Comparison of ENCODE assay signal across 1 fruit fly cellular context in the genomic region with DNA sequence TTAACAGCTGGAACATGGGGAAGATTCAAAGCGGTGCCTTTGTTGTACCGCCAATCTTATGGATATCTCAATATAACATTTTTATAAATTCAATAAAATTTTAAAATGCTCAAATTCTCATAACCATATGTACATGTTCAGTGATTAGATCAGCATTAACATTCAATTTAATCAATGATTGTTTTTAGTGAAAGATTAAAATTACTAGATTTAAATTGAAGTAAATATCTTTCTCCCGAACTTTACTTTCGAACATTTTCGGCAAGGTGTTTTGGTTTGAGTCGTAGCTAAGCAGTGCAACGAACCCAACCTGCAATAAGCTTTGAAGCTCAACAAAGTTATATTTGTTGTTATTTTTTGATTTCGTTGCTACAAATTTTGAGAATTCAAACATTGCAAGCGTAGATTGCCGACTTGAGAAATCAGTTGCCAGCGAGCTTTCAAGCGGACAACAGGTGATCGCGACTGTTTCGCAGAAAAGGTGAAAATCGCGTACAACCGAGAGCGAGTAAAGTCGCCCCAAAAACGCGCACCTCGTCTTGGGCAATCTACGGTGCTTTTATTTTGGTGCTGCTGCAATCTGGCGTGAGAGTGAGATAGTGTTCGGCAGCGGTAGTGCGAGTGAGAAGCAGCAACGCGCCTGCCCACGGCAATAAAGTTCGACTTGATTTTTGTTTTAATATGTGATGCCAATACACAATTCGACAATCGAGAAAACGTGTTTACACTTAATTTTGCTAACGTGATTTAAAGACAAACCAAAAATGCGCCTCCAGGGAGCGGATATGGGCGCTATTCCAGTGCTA.
TF ChIP-seq lines count a peak whose summit lies in the region.

A gene (plus strand): TSS at position 423 of the 806 bp plus-strand sequence.

TF ChIP-seq in whole organism, embryonic, 481 proteins besides CTCF, POLR2A, EP300 and RAD21 (continued from another document and continues in another):
- TF ChIP-seq exex (tag; optimal IDR thresholded peaks at IDR 0.05; lab: Kevin White, UChicago) (no peak), Hr51 (GFP tag; optimal IDR thresholded peaks at IDR 0.05; lab: Kevin White, UChicago) (no peak), cato (GFP tag; optimal IDR thresholded peaks at IDR 0.05; lab: Kevin White, UChicago; ENCODE audit: borderline replicate concordance) (no peak), CG4328 (GFP tag; optimal IDR thresholded peaks at IDR 0.05; lab: Kevin White, UChicago) (no peak), BEAF-32 (GFP tag; optimal IDR thresholded peaks at IDR 0.05; lab: Kevin White, UChicago) (no peak), hkb (optimal IDR thresholded peaks at IDR 0.05; lab: Kevin White, UChicago) (no peak), hkb (GFP tag; IDR thresholded peaks at IDR 0.05; lab: Robert Waterston, UW) (no peak), gce (GFP tag; IDR thresholded peaks at IDR 0.05; lab: Robert Waterston, UW) (no peak), Doc3 (GFP tag; IDR thresholded peaks at IDR 0.05; lab: Robert Waterston, UW; ENCODE audit: partially characterized antibody) (no peak), inv (GFP tag; IDR thresholded peaks at IDR 0.05; lab: Robert Waterston, UW; ENCODE audit: partially characterized antibody) (no peak), gt (GFP tag; IDR thresholded peaks at IDR 0.05; lab: Robert Waterston, UW) (no peak), mirr (GFP tag; optimal IDR thresholded peaks at IDR 0.05; lab: Kevin White, UChicago) (no peak), ewg (GFP tag; optimal IDR thresholded peaks at IDR 0.05; lab: Kevin White, UChicago) (no peak), CG17328 (GFP tag; IDR thresholded peaks at IDR 0.05; lab: Robert Waterston, UW) (no peak), H2.0 (GFP tag; IDR thresholded peaks at IDR 0.05; lab: Robert Waterston, UW) (no peak), CG11560 (tag; IDR thresholded peaks at IDR 0.05; lab: Robert Waterston, UW) (no peak), CG8944 (GFP tag; optimal IDR thresholded peaks at IDR 0.05; lab: Kevin White, UChicago) (no peak), dysf (GFP tag; IDR thresholded peaks at IDR 0.05; lab: Robert Waterston, UW) (peak; percentile 33; the same call in 1 of the 3 replicates), CG3838 (GFP tag; optimal IDR thresholded peaks at IDR 0.05; lab: Kevin White, UChicago) (no peak), Atf3 (GFP tag; optimal IDR thresholded peaks at IDR 0.05; lab: Kevin White, UChicago) (peak; percentile 1), kay (GFP tag; optimal IDR thresholded peaks at IDR 0.05; lab: Kevin White, UChicago) (no peak), en (GFP tag; optimal IDR thresholded peaks at IDR 0.05; lab: Kevin White, UChicago) (no peak), ssp (GFP tag; IDR thresholded peaks at IDR 0.05; lab: Robert Waterston, UW) (no peak), CG2712 (tag; optimal IDR thresholded peaks at IDR 0.05; lab: Kevin White, UChicago) (no peak), D19A (tag; optimal IDR thresholded peaks at IDR 0.05; lab: Kevin White, UChicago) (no peak), ftz-f1 (GFP tag; optimal IDR thresholded peaks at IDR 0.05; lab: Kevin White, UChicago) (no peak), CG9727 (GFP tag; optimal IDR thresholded peaks at IDR 0.05; lab: Kevin White, UChicago) (peak; percentile 19), CG10462 (GFP tag; optimal IDR thresholded peaks at IDR 0.05; lab: Kevin White, UChicago) (no peak), pb (GFP tag; optimal IDR thresholded peaks at IDR 0.05; lab: Kevin White, UChicago) (no peak), dpn (GFP tag; optimal IDR thresholded peaks at IDR 0.05; lab: Kevin White, UChicago) (peak; percentile 40 to 43), nerfin-1 (tag; optimal IDR thresholded peaks at IDR 0.05; lab: Kevin White, UChicago) (no peak), row (GFP tag; IDR thresholded peaks at IDR 0.05; lab: Robert Waterston, UW) (peak; percentile 38; the same call in 1 of the 3 replicates), CG13287 (GFP tag; IDR thresholded peaks at IDR 0.05; lab: Robert Waterston, UW; ENCODE audit: partially characterized antibody) (peak; percentile 31; the same call in 1 of the 2 replicates), toy (GFP tag; IDR thresholded peaks at IDR 0.05; lab: Robert Waterston, UW) (no peak), Bgb (GFP tag; IDR thresholded peaks at IDR 0.05; lab: Robert Waterston, UW; ENCODE audit: partially characterized antibody) (peak; percentile 32; the same call in 1 of the 2 replicates), CG9932 (GFP tag; IDR thresholded peaks at IDR 0.05; lab: Robert Waterston, UW) (peak; percentile 62), insv (GFP tag; optimal IDR thresholded peaks at IDR 0.05; lab: Kevin White, UChicago) (no peak), CG6813 (GFP tag; optimal IDR thresholded peaks at IDR 0.05; lab: Kevin White, UChicago) (no peak), yki (optimal IDR thresholded peaks at IDR 0.05; lab: Kevin White, UChicago) (no peak), cas (GFP tag; IDR thresholded peaks at IDR 0.05; lab: Robert Waterston, UW) (no peak), CG1024 (GFP tag; IDR thresholded peaks at IDR 0.05; lab: Robert Waterston, UW) (no peak), cwo (GFP tag; optimal IDR thresholded peaks at IDR 0.05; lab: Kevin White, UChicago) (no peak), pfk (GFP tag; optimal IDR thresholded peaks at IDR 0.05; lab: Kevin White, UChicago) (no peak), HmgZ (tag; optimal IDR thresholded peaks at IDR 0.05; lab: Kevin White, UChicago) (peak; percentile 10), vfl (GFP tag; optimal IDR thresholded peaks at IDR 0.05; lab: Kevin White, UChicago) (no peak), pho (GFP tag; optimal IDR thresholded peaks at IDR 0.05; lab: Kevin White, UChicago) (peak; percentile 27), CG8924 (tag; optimal IDR thresholded peaks at IDR 0.05; lab: Kevin White, UChicago) (no peak), Chrac-16 (GFP tag; optimal IDR thresholded peaks at IDR 0.05; lab: Kevin White, UChicago) (no peak), Drgx (GFP tag; IDR thresholded peaks at IDR 0.05; lab: Robert Waterston, UW) (no peak), CG17912 (GFP tag; optimal IDR thresholded peaks at IDR 0.05; lab: Kevin White, UChicago) (no peak), Mad (GFP tag; optimal IDR thresholded peaks at IDR 0.05; lab: Kevin White, UChicago) (no peak), NK7.1 (GFP tag; optimal IDR thresholded peaks at IDR 0.05; lab: Kevin White, UChicago) (no peak), CG3726 (GFP tag; IDR thresholded peaks at IDR 0.05; lab: Robert Waterston, UW) (no peak), ttk (GFP tag; IDR thresholded peaks at IDR 0.05; lab: Robert Waterston, UW) (no peak), disco-r (GFP tag; optimal IDR thresholded peaks at IDR 0.05; lab: Kevin White, UChicago) (no peak), kah (GFP tag; optimal IDR thresholded peaks at IDR 0.05; lab: Kevin White, UChicago) (no peak), nerfin-2 (GFP tag; IDR thresholded peaks at IDR 0.05; lab: Robert Waterston, UW; ENCODE audit: partially characterized antibody) (no peak), Side (GFP tag; optimal IDR thresholded peaks at IDR 0.05; lab: Kevin White, UChicago) (peak; percentile 4), bowl (GFP tag; IDR thresholded peaks at IDR 0.05; lab: Robert Waterston, UW) (no peak), wek (GFP tag; optimal IDR thresholded peaks at IDR 0.05; lab: Kevin White, UChicago) (no peak), CG18011 (GFP tag; optimal IDR thresholded peaks at IDR 0.05; lab: Kevin White, UChicago) (no peak), CG4424 (GFP tag; optimal IDR thresholded peaks at IDR 0.05; lab: Kevin White, UChicago) (peak; percentile 46), hb (GFP tag; IDR thresholded peaks at IDR 0.05; lab: Robert Waterston, UW; ENCODE audit: partially characterized antibody) (no peak), Bdp1 (GFP tag; optimal IDR thresholded peaks at IDR 0.05; lab: Kevin White, UChicago) (no peak), CG10147 (GFP tag; optimal IDR thresholded peaks at IDR 0.05; lab: Kevin White, UChicago) (no peak), CG15696 (tag; optimal IDR thresholded peaks at IDR 0.05; lab: Kevin White, UChicago) (no peak), sob (GFP tag; IDR thresholded peaks at IDR 0.05; lab: Robert Waterston, UW) (no peak; the same call in 1 of the 2 replicates), Hr78 (GFP tag; optimal IDR thresholded peaks at IDR 0.05; lab: Kevin White, UChicago) (no peak), Rx (GFP tag; IDR thresholded peaks at IDR 0.05; lab: Robert Waterston, UW) (no peak), gro (GFP tag; optimal IDR thresholded peaks at IDR 0.05; lab: Kevin White, UChicago) (no peak), CG2120 (GFP tag; optimal IDR thresholded peaks at IDR 0.05; lab: Kevin White, UChicago) (peak; percentile 74), Sry-δ (GFP tag; optimal IDR thresholded peaks at IDR 0.05; lab: Kevin White, UChicago) (no peak), Dfd (GFP tag; optimal IDR thresholded peaks at IDR 0.05; lab: Kevin White, UChicago) (no peak), fd64A (GFP tag; optimal IDR thresholded peaks at IDR 0.05; lab: Kevin White, UChicago) (no peak), Optix (GFP tag; IDR thresholded peaks at IDR 0.05; lab: Robert Waterston, UW) (no peak), CG9215 (GFP tag; IDR thresholded peaks at IDR 0.05; lab: Robert Waterston, UW) (no peak), CG16863 (GFP tag; optimal IDR thresholded peaks at IDR 0.05; lab: Kevin White, UChicago) (no peak), sc (optimal IDR thresholded peaks at IDR 0.05; lab: Kevin White, UChicago) (no peak), sc (GFP tag; optimal IDR thresholded peaks at IDR 0.05; lab: Kevin White, UChicago) (no peak), Ada2b (GFP tag; IDR thresholded peaks at IDR 0.05; lab: Robert Waterston, UW) (peak; percentile 23; the same call in 1 of the 2 replicates), CoRest (tag; optimal IDR thresholded peaks at IDR 0.05; lab: Kevin White, UChicago) (peak; percentile 37), jumu (GFP tag; optimal IDR thresholded peaks at IDR 0.05; lab: Kevin White, UChicago) (no peak), CG1832 (GFP tag; optimal IDR thresholded peaks at IDR 0.05; lab: Kevin White, UChicago) (peak; percentile 37), CG7839 (tag; optimal IDR thresholded peaks at IDR 0.05; lab: Kevin White, UChicago) (peak; percentile 48), Oaz (GFP tag; IDR thresholded peaks at IDR 0.05; lab: Robert Waterston, UW) (no peak), NC2α (GFP tag; optimal IDR thresholded peaks at IDR 0.05; lab: Kevin White, UChicago) (no peak), CG10366 (GFP tag; IDR thresholded peaks at IDR 0.05; lab: Robert Waterston, UW) (0 out of 2 replicates have a peak, but pooled peaks have one; percentile 15), CG32772 (GFP tag; IDR thresholded peaks at IDR 0.05; lab: Robert Waterston, UW) (no peak), CG10267 (tag; optimal IDR thresholded peaks at IDR 0.05; lab: Kevin White, UChicago) (no peak), CG3995 (GFP tag; optimal IDR thresholded peaks at IDR 0.05; lab: Kevin White, UChicago) (no peak), CG2129 (GFP tag; IDR thresholded peaks at IDR 0.05; lab: Robert Waterston, UW; ENCODE audit: partially characterized antibody) (no peak), YL-1 (GFP tag; optimal IDR thresholded peaks at IDR 0.05; lab: Kevin White, UChicago) (no peak), CG7786 (GFP tag; optimal IDR thresholded peaks at IDR 0.05; lab: Kevin White, UChicago) (peak; percentile 22), Med (GFP tag; lab: Kevin White, UChicago) (peak; percentile 92), B-H2 (GFP tag; optimal IDR thresholded peaks at IDR 0.05; lab: Kevin White, UChicago) (no peak), Dip3 (GFP tag; optimal IDR thresholded peaks at IDR 0.05; lab: Kevin White, UChicago) (no peak), CG17361 (GFP tag; IDR thresholded peaks at IDR 0.05; lab: Robert Waterston, UW) (no peak), CG43689 (GFP tag; IDR thresholded peaks at IDR 0.05; lab: Robert Waterston, UW) (no peak), az2 (GFP tag; optimal IDR thresholded peaks at IDR 0.05; lab: Kevin White, UChicago) (peak; percentile 4), CG18262 (tag; optimal IDR thresholded peaks at IDR 0.05; lab: Kevin White, UChicago) (no peak), Scr (GFP tag; IDR thresholded peaks at IDR 0.05; lab: Robert Waterston, UW; ENCODE audit: partially characterized antibody) (no peak), NfI (GFP tag; optimal IDR thresholded peaks at IDR 0.05; lab: Kevin White, UChicago) (peak; percentile 9), CG10959 (GFP tag; IDR thresholded peaks at IDR 0.05; lab: Robert Waterston, UW) (no peak), run (tag; optimal IDR thresholded peaks at IDR 0.05; lab: Kevin White, UChicago) (no peak), tap (tag; optimal IDR thresholded peaks at IDR 0.05; lab: Kevin White, UChicago) (no peak), CG12219 (GFP tag; optimal IDR thresholded peaks at IDR 0.05; lab: Kevin White, UChicago) (no peak), CG7372 (GFP tag; IDR thresholded peaks at IDR 0.05; lab: Robert Waterston, UW) (no peak), E2f2 (GFP tag; IDR thresholded peaks at IDR 0.05; lab: Robert Waterston, UW) (no peak), CG17612 (GFP tag; IDR thresholded peaks at IDR 0.05; lab: Robert Waterston, UW) (no peak), Ets65A (GFP tag; lab: Kevin White, UChicago) (peak; percentile 9), abd-A (tag; optimal IDR thresholded peaks at IDR 0.05; lab: Kevin White, UChicago) (no peak), CG10209 (GFP tag; optimal IDR thresholded peaks at IDR 0.05; lab: Kevin White, UChicago) (peak; percentile 31), C15 (GFP tag; IDR thresholded peaks at IDR 0.05; lab: Robert Waterston, UW) (no peak), CG10321 (GFP tag; IDR thresholded peaks at IDR 0.05; lab: Robert Waterston, UW) (no peak), ERR (GFP tag; optimal IDR thresholded peaks at IDR 0.05; lab: Kevin White, UChicago) (peak; percentile 33), br (optimal IDR thresholded peaks at IDR 0.05; lab: Kevin White, UChicago) (no peak), CG31365 (tag; optimal IDR thresholded peaks at IDR 0.05; lab: Kevin White, UChicago) (no peak), CG17186 (GFP tag; optimal IDR thresholded peaks at IDR 0.05; lab: Kevin White, UChicago) (no peak), Adf1 (GFP tag; IDR thresholded peaks at IDR 0.05; lab: Robert Waterston, UW) (no peak), CG6254 (GFP tag; optimal IDR thresholded peaks at IDR 0.05; lab: Kevin White, UChicago) (no peak), sens-2 (GFP tag; IDR thresholded peaks at IDR 0.05; lab: Robert Waterston, UW) (no peak), Kr (GFP tag; optimal IDR thresholded peaks at IDR 0.05; lab: Kevin White, UChicago) (no peak), CG32532 (GFP tag; IDR thresholded peaks at IDR 0.05; lab: Robert Waterston, UW) (peak; percentile 62), Bteb2 (GFP tag; optimal IDR thresholded peaks at IDR 0.05; lab: Kevin White, UChicago) (peak; percentile 15), chinmo (GFP tag; IDR thresholded peaks at IDR 0.05; lab: Robert Waterston, UW; ENCODE audit: partially characterized antibody) (peak; percentile 95), gcm2 (GFP tag; optimal IDR thresholded peaks at IDR 0.05; lab: Kevin White, UChicago) (no peak), mam (GFP tag; optimal IDR thresholded peaks at IDR 0.05; lab: Kevin White, UChicago) (peak; percentile 56)
